Worm (Caenorhabditis elegans) whole organism, young adult: ENCODE data around the gene gpn-1.

Experiments
- C17E4.6 ChIP-seq: fragments of 200-800 bp; sonication (Bioruptor generic); IDR thresholded peaks from 2 replicates; pipeline ENCODE4 v1.3.6; 2022; ENCODE audit warnings: missing genetic modification reagents, missing genetic modification characterization, missing compliant biosample characterization
- F23B12.7 ChIP-seq: sonication (generic microtip); optimal IDR thresholded peaks from 2 replicates; lab custom pipeline; 2017; ENCODE audit warnings: missing genetic modification characterization, mild to moderate bottlenecking, missing compliant biosample characterization, antibody characterized with exemption, moderate library complexity; ENCODE audit not compliant: insufficient read depth
- F33H1.4 ChIP-seq: fragments of 200-800 bp; sonication (Bioruptor generic); IDR thresholded peaks from 2 replicates; pipeline ENCODE4 v1.3.6; 2022; ENCODE audit warnings: missing genetic modification reagents, missing genetic modification characterization, missing compliant biosample characterization
- F39B2.1 ChIP-seq: fragments of 200-800 bp; sonication (Bioruptor generic); IDR thresholded peaks from 2 replicates; pipeline ENCODE4 v1.3.6; 2022; ENCODE audit warnings: missing genetic modification reagents, missing genetic modification characterization, missing compliant biosample characterization
- F49E8.2 ChIP-seq: sonication (generic microtip); optimal IDR thresholded peaks from 3 replicates; lab custom pipeline; 2017; ENCODE audit warnings: missing genetic modification characterization, mild to moderate bottlenecking, missing compliant biosample characterization, antibody characterized with exemption, moderate library complexity; ENCODE audit not compliant: insufficient read depth
- F52B5.7 ChIP-seq: sonication (generic microtip); optimal IDR thresholded peaks from 2 replicates; lab custom pipeline; 2016; ENCODE audit warnings: mild to moderate bottlenecking, missing genetic modification characterization, missing compliant biosample characterization
- Y67H2A.10 ChIP-seq: fragments of 200-800 bp; sonication (Bioruptor generic); conservative IDR thresholded peaks from 2 replicates; pipeline ENCODE4 v1.3.6; 2022; ENCODE audit warnings: missing genetic modification reagents, missing genetic modification characterization, missing compliant biosample characterization
- Y95B8A.8 ChIP-seq: fragments of 200-800 bp; sonication (Bioruptor generic); IDR thresholded peaks from 2 replicates; pipeline ENCODE4 v1.3.6; 2022; ENCODE audit warnings: missing genetic modification reagents, missing genetic modification characterization, missing compliant biosample characterization
- ZK185.1 ChIP-seq: sonication (generic microtip); optimal IDR thresholded peaks from 2 replicates; lab custom pipeline; 2016; ENCODE audit warnings: mild to moderate bottlenecking, missing genetic modification characterization, missing compliant biosample characterization; ENCODE audit not compliant: poor library complexity, severe bottlenecking
- ama-1 ChIP-seq, 3 experiments: fragments of 150-350 bp in 1 of 3; sonication (generic microtip) in 2 of 3; optimal IDR thresholded peaks; 2 replicates each; lab custom pipeline; 2014 to 2018; ENCODE audit warnings: missing biosample characterization in 2 of 3, missing genetic modification characterization in 2 of 3, missing genetic modification reagents in 2 of 3
- aptf-2 ChIP-seq: fragments of 200-800 bp; sonication (Bioruptor generic); conservative IDR thresholded peaks from 2 replicates; pipeline ENCODE4 v1.3.6; 2022; ENCODE audit warnings: missing genetic modification reagents, missing genetic modification characterization, missing compliant biosample characterization
- athp-1 ChIP-seq: sonication (generic microtip); optimal IDR thresholded peaks from 2 replicates; lab custom pipeline; 2017; ENCODE audit warnings: mild to moderate bottlenecking, missing genetic modification characterization, missing compliant biosample characterization
- attf-5 ChIP-seq: fragments of 200-800 bp; sonication (Bioruptor generic); optimal IDR thresholded peaks from 2 replicates; lab custom pipeline; 2018; ENCODE audit warnings: mild to moderate bottlenecking, missing genetic modification characterization, missing compliant biosample characterization
- attf-6 ChIP-seq: fragments of 200-800 bp; sonication (Bioruptor generic); IDR thresholded peaks from 2 replicates; pipeline ENCODE4 v1.3.6; 2022; ENCODE audit warnings: missing genetic modification reagents, missing genetic modification characterization, missing compliant biosample characterization
- cebp-1 ChIP-seq, 2 experiments: fragments of 200-800 bp in 1 of 2; sonication (Bioruptor generic) in 1 of 2; sonication (generic microtip) in 1 of 2; IDR thresholded peaks in 1 of 2; optimal IDR thresholded peaks in 1 of 2; 2 replicates each; pipeline versions ENCODE4 v1.3.6 to Lab custom; 2017 to 2022; ENCODE audit warnings: missing compliant biosample characterization in 2 of 2, missing genetic modification characterization in 2 of 2, mild to moderate bottlenecking in 1 of 2, missing genetic modification reagents in 1 of 2, moderate library complexity in 1 of 2
- cebp-2 ChIP-seq: fragments of 200-800 bp; sonication (Bioruptor generic); IDR thresholded peaks from 2 replicates; pipeline ENCODE4 v1.3.6; 2022; ENCODE audit warnings: missing genetic modification characterization, missing compliant biosample characterization
- ceh-40 ChIP-seq: fragments of 200-800 bp; sonication (Bioruptor generic); IDR thresholded peaks from 2 replicates; pipeline ENCODE4 v1.3.6; 2022; ENCODE audit warnings: missing genetic modification characterization, missing compliant biosample characterization
- chd-7 ChIP-seq: sonication (generic microtip); optimal IDR thresholded peaks from 2 replicates; lab custom pipeline; 2016; ENCODE audit warnings: mild to moderate bottlenecking, missing genetic modification characterization, moderate library complexity, missing compliant biosample characterization
- dox-1 ChIP-seq: fragments of 200-800 bp; sonication (Bioruptor generic); IDR thresholded peaks from 2 replicates; pipeline ENCODE4 v1.3.6; 2022; ENCODE audit warnings: missing genetic modification reagents, missing genetic modification characterization, missing compliant biosample characterization
- dpl-1 ChIP-seq: fragments of 150-350 bp; optimal IDR thresholded peaks from 2 replicates; lab custom pipeline; 2014; ENCODE audit warnings: missing biosample characterization, missing genetic modification reagents, missing genetic modification characterization
- egrh-3 ChIP-seq: fragments of 200-800 bp; sonication (Bioruptor generic); IDR thresholded peaks from 2 replicates; pipeline ENCODE4 v1.3.6; 2022; ENCODE audit warnings: missing genetic modification reagents, missing genetic modification characterization, missing compliant biosample characterization
- ets-4 ChIP-seq: fragments of 200-800 bp; sonication (Bioruptor generic); optimal IDR thresholded peaks from 2 replicates; lab custom pipeline; 2018; ENCODE audit warnings: mild to moderate bottlenecking, missing genetic modification characterization, missing compliant biosample characterization
- gei-17 ChIP-seq: fragments of 200-800 bp; sonication (Bioruptor generic); optimal IDR thresholded peaks from 2 replicates; lab custom pipeline; 2018; ENCODE audit warnings: mild to moderate bottlenecking, missing genetic modification characterization, missing compliant biosample characterization
- hlh-26 ChIP-seq: fragments of 200-800 bp; sonication (Bioruptor generic); conservative IDR thresholded peaks from 2 replicates; pipeline ENCODE4 v1.3.6; 2022; ENCODE audit warnings: missing genetic modification reagents, missing genetic modification characterization, missing compliant biosample characterization
- hmg-20 ChIP-seq: fragments of 200-800 bp; sonication (Bioruptor generic); IDR thresholded peaks from 2 replicates; pipeline ENCODE4 v1.3.6; 2022; ENCODE audit warnings: missing genetic modification reagents, missing genetic modification characterization, missing compliant biosample characterization
- hsf-1 ChIP-seq: fragments of 200-800 bp; sonication (Bioruptor generic); IDR thresholded peaks from 2 replicates; pipeline ENCODE4 v1.3.6; 2022; ENCODE audit warnings: missing genetic modification reagents, missing genetic modification characterization, missing compliant biosample characterization
- lag-1 ChIP-seq: fragments of 200-800 bp; sonication (Bioruptor generic); IDR thresholded peaks from 2 replicates; pipeline ENCODE4 v1.3.6; 2022; ENCODE audit warnings: missing genetic modification reagents, missing genetic modification characterization, missing compliant biosample characterization
- lin-35 ChIP-seq, 3 experiments: fragments of 150-350 bp in 2 of 3; sonication (generic microtip) in 1 of 3; optimal IDR thresholded peaks; 2 replicates each; lab custom pipeline; 2014 to 2018; ENCODE audit warnings: missing biosample characterization in 3 of 3, missing genetic modification characterization in 3 of 3, missing genetic modification reagents in 3 of 3
- lin-40 ChIP-seq: sonication (generic microtip); optimal IDR thresholded peaks from 2 replicates; lab custom pipeline; 2016; ENCODE audit warnings: missing genetic modification characterization, mild to moderate bottlenecking, missing compliant biosample characterization, missing genotype, missing genetic modification reagents
- mes-4 ChIP-seq: sonication (generic microtip); optimal IDR thresholded peaks from 2 replicates; lab custom pipeline; 2016; ENCODE audit warnings: missing genotype, missing genetic modification characterization, missing compliant biosample characterization
- mxl-1 ChIP-seq: sonication (generic microtip); optimal IDR thresholded peaks from 2 replicates; lab custom pipeline; 2016; ENCODE audit warnings: missing genetic modification characterization, missing compliant biosample characterization
- pha-4 ChIP-seq: fragments of 150-350 bp; sonication (generic microtip); optimal IDR thresholded peaks from 2 replicates; lab custom pipeline; 2014; ENCODE audit warnings: missing biosample characterization, missing genetic modification reagents, missing genetic modification characterization
- sdz-38 ChIP-seq: sonication (generic microtip); optimal IDR thresholded peaks from 2 replicates; lab custom pipeline; 2016; ENCODE audit warnings: missing genotype, missing genetic modification characterization, missing compliant biosample characterization
- snpc-1.1 ChIP-seq: sonication (generic microtip); optimal IDR thresholded peaks from 2 replicates; lab custom pipeline; 2017; ENCODE audit warnings: missing genetic modification characterization, mild to moderate bottlenecking, missing compliant biosample characterization, antibody characterized with exemption, moderate library complexity, missing genotype, missing genetic modification reagents; ENCODE audit not compliant: insufficient read depth
- snpc-3.4 ChIP-seq: sonication (generic microtip); optimal IDR thresholded peaks from 2 replicates; lab custom pipeline; 2017; ENCODE audit warnings: missing genetic modification characterization, mild to moderate bottlenecking, missing compliant biosample characterization, antibody characterized with exemption, moderate library complexity, missing genotype, missing genetic modification reagents
- snpc-4 ChIP-seq, 5 experiments: fragments of 150-350 bp in 1 of 5; sonication (generic microtip) in 4 of 5; optimal IDR thresholded peaks; 2 replicates each; lab custom pipeline; 2014 to 2018; ENCODE audit warnings: missing genetic modification characterization in 5 of 5, missing biosample characterization in 3 of 5, antibody characterized with exemption in 2 of 5, mild to moderate bottlenecking in 2 of 5, missing compliant biosample characterization in 2 of 5, missing genotype in 2 of 5, moderate library complexity in 2 of 5, missing genetic modification reagents in 1 of 5
- somi-1 ChIP-seq: fragments of 200-800 bp; sonication (Bioruptor generic); optimal IDR thresholded peaks from 2 replicates; lab custom pipeline; 2018; ENCODE audit warnings: mild to moderate bottlenecking, missing genetic modification characterization, missing compliant biosample characterization
- tbp1 ChIP-seq: fragments of 200-800 bp; sonication (Bioruptor generic); optimal IDR thresholded peaks from 2 replicates; lab custom pipeline; 2018; ENCODE audit warnings: mild to moderate bottlenecking, missing genetic modification characterization, missing compliant biosample characterization
- tlf-1 ChIP-seq: fragments of 200-800 bp; sonication (Bioruptor generic); optimal IDR thresholded peaks from 2 replicates; lab custom pipeline; 2018; ENCODE audit warnings: mild to moderate bottlenecking, missing genetic modification characterization, missing compliant biosample characterization
- unc-62 ChIP-seq: fragments of 150-350 bp; optimal IDR thresholded peaks from 2 replicates; lab custom pipeline; 2014; ENCODE audit warnings: missing biosample characterization, missing genetic modification reagents, missing genetic modification characterization
- zfh-2 ChIP-seq: fragments of 200-800 bp; sonication (Bioruptor generic); conservative IDR thresholded peaks from 2 replicates; pipeline ENCODE4 v1.3.6; 2022; ENCODE audit warnings: missing genetic modification reagents, missing genetic modification characterization, missing compliant biosample characterization
- ztf-26 ChIP-seq: sonication (generic microtip); optimal IDR thresholded peaks from 2 replicates; lab custom pipeline; 2017; ENCODE audit warnings: missing genetic modification characterization, missing compliant biosample characterization
- ztf-28 ChIP-seq: fragments of 200-800 bp; sonication (Bioruptor generic); IDR thresholded peaks from 2 replicates; pipeline ENCODE4 v1.3.6; 2022; ENCODE audit warnings: missing genetic modification reagents, missing genetic modification characterization, missing compliant biosample characterization
- ztf-3 ChIP-seq: fragments of 200-800 bp; sonication (Bioruptor generic); optimal IDR thresholded peaks from 2 replicates; lab custom pipeline; 2018; ENCODE audit warnings: mild to moderate bottlenecking, missing genetic modification characterization, missing compliant biosample characterization
- ztf-6 ChIP-seq: fragments of 200-800 bp; sonication (Bioruptor generic); IDR thresholded peaks from 2 replicates; pipeline ENCODE4 v1.3.6; 2022; ENCODE audit warnings: missing genetic modification reagents, missing genetic modification characterization, missing compliant biosample characterization

gpn-1 gene

DNA sequence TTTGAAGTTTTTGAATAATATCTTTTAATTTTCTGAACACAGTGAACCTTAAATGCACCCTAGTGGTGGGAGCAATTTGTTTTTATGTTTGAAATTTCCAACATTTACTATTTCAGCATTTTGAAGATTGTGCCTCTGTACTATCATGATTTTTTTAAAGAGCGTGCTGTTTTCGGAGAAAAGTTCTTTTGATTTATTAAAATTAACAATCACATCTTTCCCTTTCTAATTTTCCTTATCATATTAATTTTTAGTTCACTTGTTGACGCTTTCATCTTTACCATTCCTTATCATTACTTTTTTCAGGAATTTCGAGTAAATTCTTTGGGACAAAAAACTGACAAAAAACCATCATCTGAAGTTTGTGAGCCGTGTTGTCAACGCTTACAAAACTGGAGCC is 26.4 kb downstream of the gpn-1 start, which contains the start of gene nhr-48:
nhr-48 (plus strand) TSS at position 301 of the 400 bp plus-strand sequence.
- TF ChIP-seq lin-35 (GFP tag; optimal IDR thresholded peaks at IDR 0.05; lab: Kevin White, UChicago) (no peak), snpc-3.4 (no peak), athp-1 (tag; lab: Kevin White, UChicago) (no peak), F49E8.2 (tag; lab: Kevin White, UChicago) (no peak), hsf-1 (GFP tag; lab: Robert Waterston, UW) (no peak), ama-1 (optimal IDR thresholded peaks at IDR 0.05; lab: Kevin White, UChicago) (no peak), ama-1 (GFP tag; optimal IDR thresholded peaks at IDR 0.05; lab: Kevin White, UChicago) (no peak), ZK185.1 (tag; lab: Kevin White, UChicago) (no peak), egrh-3 (no peak), ceh-40 (GFP tag; lab: Robert Waterston, UW) (no peak), C17E4.6 (GFP tag; lab: Robert Waterston, UW) (no peak), cebp-2 (GFP tag; lab: Robert Waterston, UW) (no peak), dpl-1 (GFP tag; lab: Kevin White, UChicago) (no peak), F52B5.7 (tag; lab: Kevin White, UChicago) (no peak), attf-5 (GFP tag; lab: Kevin White, UChicago) (no peak), F39B2.1 (GFP tag; lab: Robert Waterston, UW) (no peak), gei-17 (GFP tag; lab: Kevin White, UChicago) (no peak)

DNA sequence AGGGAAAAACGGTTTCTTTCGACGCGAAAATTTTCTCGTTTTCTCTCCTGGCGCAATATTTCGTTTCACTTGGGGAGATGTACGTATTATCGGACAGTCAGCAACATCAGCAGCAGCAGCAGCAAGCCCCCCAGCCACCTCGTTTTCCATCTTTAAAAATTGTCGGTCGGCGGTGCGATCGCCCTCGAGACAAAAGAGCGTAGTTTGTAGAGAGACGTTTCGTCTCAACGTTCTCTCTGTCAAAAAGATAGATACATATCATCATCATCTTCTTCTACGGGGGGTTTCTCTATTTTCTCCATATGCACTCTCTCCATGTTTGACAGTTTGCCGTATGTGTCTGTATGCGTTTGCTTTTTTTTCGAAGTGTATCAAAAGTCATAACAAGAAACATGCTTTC is 28.1 kb downstream of the gpn-1 start:
- TF ChIP-seq aptf-2 (GFP tag; lab: Robert Waterston, UW) (no peak), lin-40 (tag; lab: Kevin White, UChicago) (peak; percentile 65), zfh-2 (GFP tag; lab: Robert Waterston, UW) (0 out of 2 replicates have a peak, but pooled peaks have one; percentile 57), C17E4.6 (GFP tag; lab: Robert Waterston, UW) (no peak), lag-1 (no peak), unc-62 (GFP tag; lab: Kevin White, UChicago) (no peak), ztf-28 (GFP tag; lab: Robert Waterston, UW) (no peak), pha-4 (tag; lab: Kevin White, UChicago) (no peak), snpc-1.1 (tag; lab: Kevin White, UChicago) (no peak), hmg-20 (GFP tag; lab: Robert Waterston, UW) (0 out of 2 replicates have a peak, but pooled peaks have one; percentile 40), cebp-1 (GFP tag; IDR thresholded peaks at IDR 0.05; lab: Robert Waterston, UW) (no peak), cebp-1 (tag; optimal IDR thresholded peaks at IDR 0.05; lab: Kevin White, UChicago) (peak; percentile 40), ets-4 (GFP tag; lab: Kevin White, UChicago) (no peak), tlf-1 (no peak), ztf-6 (GFP tag; lab: Robert Waterston, UW) (no peak), mes-4 (tag; lab: Kevin White, UChicago) (no peak), F23B12.7 (tag; lab: Kevin White, UChicago) (no peak), Y67H2A.10 (no peak), Y95B8A.8 (GFP tag; lab: Robert Waterston, UW) (no peak), mxl-1 (no peak), snpc-4 (GFP tag; optimal IDR thresholded peaks at IDR 0.05; lab: Kevin White, UChicago) (no peak), snpc-4 (tag; optimal IDR thresholded peaks at IDR 0.05; lab: Kevin White, UChicago) (peak in 2 of 4 experiments; percentile 4 to 29), dox-1 (peak; percentile 30; the same call in 1 of the 2 replicates), chd-7 (tag; lab: Kevin White, UChicago) (no peak), F33H1.4 (GFP tag; lab: Robert Waterston, UW) (no peak), attf-6 (GFP tag; lab: Robert Waterston, UW) (no peak), tbp1 (GFP tag; lab: Kevin White, UChicago) (peak; percentile 9), snpc-3.4 (no peak), hlh-26 (no peak), ztf-26 (tag; lab: Kevin White, UChicago) (peak; percentile 1), sdz-38 (tag; lab: Kevin White, UChicago) (no peak), ZK185.1 (tag; lab: Kevin White, UChicago) (peak; percentile 55), ztf-3 (GFP tag; lab: Kevin White, UChicago) (no peak), somi-1 (no peak), gei-17 (GFP tag; lab: Kevin White, UChicago) (peak; percentile 12)
